Worm (Caenorhabditis elegans) whole organism, L1 larva: Measurements from ENCODE around the gene F42A10.5.
A peak's percentile ranks its signal among the peaks of the same experiment; 100 is the strongest.

Experiments
- C16A3.4 ChIP-seq: fragments of 150-350 bp; optimal IDR thresholded peaks from 2 replicates; lab custom pipeline; 2014; ENCODE audit warnings: missing biosample characterization, missing genetic modification characterization
- aly-2 ChIP-seq: fragments of 150-350 bp; optimal IDR thresholded peaks from 2 replicates; lab custom pipeline; 2014; ENCODE audit warnings: missing biosample characterization, missing genetic modification characterization
- ama-1 ChIP-seq: fragments of 150-350 bp; optimal IDR thresholded peaks from 2 replicates; lab custom pipeline; 2014
- blmp-1 ChIP-seq: fragments of 150-350 bp; optimal IDR thresholded peaks from 2 replicates; lab custom pipeline; 2014; ENCODE audit warnings: missing biosample characterization, missing genetic modification characterization
- ceh-82 ChIP-seq, 3 experiments: fragments of 150-350 bp in 1 of 3; sonication (generic microtip) in 2 of 3; optimal IDR thresholded peaks; 2 replicates each; lab custom pipeline; 2014 to 2017; ENCODE audit warnings: missing biosample characterization in 3 of 3, missing genetic modification characterization in 3 of 3
- ceh-90 ChIP-seq: sonication (generic microtip); optimal IDR thresholded peaks from 2 replicates; lab custom pipeline; 2016; ENCODE audit warnings: missing genetic modification characterization, missing compliant biosample characterization
- dpl-1 ChIP-seq, 3 experiments: fragments of 150-350 bp in 2 of 3; sonication (generic microtip) in 1 of 3; optimal IDR thresholded peaks; 2 replicates each; lab custom pipeline; 2014 to 2017; ENCODE audit warnings: missing biosample characterization in 3 of 3, missing genetic modification characterization in 3 of 3, missing genetic modification reagents in 3 of 3
- dsc-1 ChIP-seq: sonication (generic microtip); optimal IDR thresholded peaks from 2 replicates; lab custom pipeline; 2016; ENCODE audit warnings: mild to moderate bottlenecking, missing genetic modification characterization, missing compliant biosample characterization
- efl-1 ChIP-seq, 4 experiments: fragments of 150-350 bp; optimal IDR thresholded peaks in 3 of 4; peaks in 1 of 4; 1 replicate in 1 of 4; 2 replicates in 3 of 4; lab custom pipeline; 2014; ENCODE audit warnings: missing biosample characterization in 2 of 4, missing genetic modification characterization in 2 of 4, missing genetic modification reagents in 2 of 4
- elt-3 ChIP-seq, 6 experiments: fragments of 150-350 bp in 1 of 6; sonication (generic microtip); optimal IDR thresholded peaks; 2 replicates each; lab custom pipeline; 2017 to 2018; ENCODE audit warnings: missing biosample characterization in 6 of 6, missing genetic modification characterization in 6 of 6, inconsistent platforms in 1 of 6
- fkh-4 ChIP-seq: sonication (generic microtip); optimal IDR thresholded peaks from 2 replicates; lab custom pipeline; 2016; ENCODE audit warnings: missing compliant biosample characterization, missing genetic modification characterization, borderline replicate concordance
- fkh-8 ChIP-seq: sonication (generic microtip); optimal IDR thresholded peaks from 2 replicates; lab custom pipeline; 2016; ENCODE audit warnings: mild to moderate bottlenecking, missing genetic modification characterization, missing compliant biosample characterization
- fos-1 ChIP-seq: fragments of 150-350 bp; optimal IDR thresholded peaks from 2 replicates; lab custom pipeline; 2014; ENCODE audit warnings: missing biosample characterization, missing genetic modification characterization
- grh-1 ChIP-seq: fragments of 200-800 bp; sonication (Bioruptor generic); IDR thresholded peaks from 2 replicates; pipeline ENCODE4 v1.3.6; 2022; ENCODE audit warnings: missing genetic modification reagents, missing genetic modification characterization, missing compliant biosample characterization
- hlh-17 ChIP-seq: fragments of 200-800 bp; sonication (Bioruptor generic); optimal IDR thresholded peaks from 2 replicates; lab custom pipeline; 2018; ENCODE audit warnings: missing genetic modification characterization, mild to moderate bottlenecking, missing compliant biosample characterization, moderate library complexity, borderline replicate concordance
- jun-1 ChIP-seq: fragments of 150-350 bp; optimal IDR thresholded peaks from 2 replicates; lab custom pipeline; 2014; ENCODE audit warnings: missing biosample characterization, missing genetic modification reagents, missing genetic modification characterization
- lin-14 ChIP-seq: fragments of 200-800 bp; sonication (Bioruptor generic); optimal IDR thresholded peaks from 2 replicates; lab custom pipeline; 2018; ENCODE audit warnings: mild to moderate bottlenecking, missing genetic modification characterization, moderate library complexity, missing compliant biosample characterization
- lin-35 ChIP-seq, 2 experiments: fragments of 150-350 bp; optimal IDR thresholded peaks; 2 replicates each; lab custom pipeline; 2014; ENCODE audit warnings: missing biosample characterization in 2 of 2, missing genetic modification characterization in 2 of 2, missing genetic modification reagents in 2 of 2
- lin-39 ChIP-seq: fragments of 150-350 bp; optimal IDR thresholded peaks from 2 replicates; lab custom pipeline; 2014; ENCODE audit warnings: missing biosample characterization, missing genetic modification reagents, missing genetic modification characterization
- lsy-2 ChIP-seq, 2 experiments: fragments of 150-350 bp; optimal IDR thresholded peaks; 2 replicates each; lab custom pipeline; 2014; ENCODE audit warnings: missing biosample characterization in 2 of 2, missing genetic modification characterization in 2 of 2
- mab-9 ChIP-seq: fragments of 200-800 bp; sonication (Bioruptor generic); IDR thresholded peaks from 2 replicates; pipeline ENCODE4 v1.3.6; 2022; ENCODE audit warnings: missing genetic modification reagents, missing genetic modification characterization, missing compliant biosample characterization
- mep-1 ChIP-seq: fragments of 150-350 bp; optimal IDR thresholded peaks from 2 replicates; lab custom pipeline; 2014; ENCODE audit warnings: missing biosample characterization, missing genetic modification characterization
- nhr-19 ChIP-seq: fragments of 200-800 bp; sonication (Bioruptor generic); conservative IDR thresholded peaks from 2 replicates; pipeline ENCODE4 v1.3.6; 2022; ENCODE audit warnings: missing genetic modification characterization, missing compliant biosample characterization
- nhr-20 ChIP-seq: sonication (generic microtip); optimal IDR thresholded peaks from 2 replicates; lab custom pipeline; 2016; ENCODE audit warnings: mild to moderate bottlenecking, missing genetic modification characterization, missing compliant biosample characterization
- nhr-47 ChIP-seq: sonication (generic microtip); optimal IDR thresholded peaks from 2 replicates; lab custom pipeline; 2016; ENCODE audit warnings: mild to moderate bottlenecking, missing genetic modification characterization, moderate library complexity, missing compliant biosample characterization
- nhr-71 ChIP-seq: sonication (generic microtip); optimal IDR thresholded peaks from 2 replicates; lab custom pipeline; 2016; ENCODE audit warnings: mild to moderate bottlenecking, missing genetic modification characterization, moderate library complexity, missing compliant biosample characterization
- nhr-84 ChIP-seq: sonication (generic microtip); optimal IDR thresholded peaks from 2 replicates; lab custom pipeline; 2017; ENCODE audit warnings: missing biosample characterization, missing genetic modification characterization
- nhr-85 ChIP-seq: sonication (generic microtip); peaks from one replicate; lab custom pipeline; 2016; ENCODE audit warnings: missing genetic modification characterization, inconsistent platforms, missing compliant biosample characterization
- pqm-1 ChIP-seq: sonication (generic microtip); optimal IDR thresholded peaks from 3 replicates; lab custom pipeline; 2017; ENCODE audit warnings: missing biosample characterization, missing genetic modification characterization
- rnt-1 ChIP-seq: sonication (generic microtip); optimal IDR thresholded peaks from 2 replicates; lab custom pipeline; 2016; ENCODE audit warnings: mild to moderate bottlenecking, missing genetic modification characterization, moderate library complexity, missing compliant biosample characterization
- skn-1 ChIP-seq: fragments of 150-350 bp; optimal IDR thresholded peaks from 2 replicates; lab custom pipeline; 2014; ENCODE audit warnings: missing biosample characterization, missing genetic modification characterization
- snu-23 ChIP-seq: sonication (generic microtip); optimal IDR thresholded peaks from 2 replicates; lab custom pipeline; 2016; ENCODE audit warnings: missing genetic modification characterization, missing compliant biosample characterization
- sup-37 ChIP-seq: fragments of 200-800 bp; sonication (Bioruptor generic); optimal IDR thresholded peaks from 2 replicates; lab custom pipeline; 2018; ENCODE audit warnings: mild to moderate bottlenecking, missing genetic modification characterization, missing compliant biosample characterization
- swsn-7 ChIP-seq: sonication (generic microtip); optimal IDR thresholded peaks from 2 replicates; lab custom pipeline; 2016; ENCODE audit warnings: missing genetic modification characterization, missing compliant biosample characterization
- tbx-2 ChIP-seq: sonication (generic microtip); optimal IDR thresholded peaks from 2 replicates; lab custom pipeline; 2016; ENCODE audit warnings: missing genetic modification characterization, missing compliant biosample characterization
- unc-30 ChIP-seq: sonication (generic microtip); optimal IDR thresholded peaks from 2 replicates; lab custom pipeline; 2017; ENCODE audit warnings: missing biosample characterization, missing genetic modification characterization
- unc-86 ChIP-seq: sonication (generic microtip); optimal IDR thresholded peaks from 2 replicates; lab custom pipeline; 2016; ENCODE audit warnings: missing genetic modification characterization, missing compliant biosample characterization
- xbp-1 ChIP-seq: sonication (generic microtip); optimal IDR thresholded peaks from 2 replicates; lab custom pipeline; 2016; ENCODE audit warnings: missing genetic modification characterization, missing compliant biosample characterization

Gene F42A10.5

ce11 chrIII:6170038-6170437 lies 3.2 kb downstream of the F42A10.5 start:
- TF ChIP-seq rnt-1, result peak; percentile 70
- TF ChIP-seq nhr-84 (tag; lab: Kevin White, UChicago), result no peak
- no peak for TF ChIP-seq fkh-4 (tag; lab: Kevin White, UChicago)
- peak; percentile 25 to 30 for TF ChIP-seq efl-1 (optimal IDR thresholded peaks at IDR 0.05; lab: Kevin White, UChicago)
- TF ChIP-seq efl-1 (GFP tag; optimal IDR thresholded peaks at IDR 0.05 in 1 of 2; lab: Kevin White, UChicago), result peak; percentile 8 to 29
- TF ChIP-seq ama-1 (lab: Kevin White, UChicago), result no peak
- TF ChIP-seq sup-37 (GFP tag; lab: Kevin White, UChicago), result no peak
- TF ChIP-seq nhr-19, result peak; percentile 36
- TF ChIP-seq dpl-1 (GFP tag; optimal IDR thresholded peaks at IDR 0.05; lab: Kevin White, UChicago), result peak in 1 of 3 experiments; percentile 26
- TF ChIP-seq C16A3.4 (tag; lab: Kevin White, UChicago), result no peak
- peak; percentile 76 for TF ChIP-seq snu-23 (GFP tag; lab: Kevin White, UChicago)
- TF ChIP-seq mab-9 (GFP tag; lab: Robert Waterston, UW), result no peak
- TF ChIP-seq swsn-7, result peak; percentile 40
- TF ChIP-seq pqm-1 (tag; lab: Kevin White, UChicago), result no peak
- TF ChIP-seq ceh-82 (tag; optimal IDR thresholded peaks at IDR 0.05; lab: Kevin White, UChicago), result peak in 2 of 3 experiments; percentile 5 to 67
- peak; percentile 2 for TF ChIP-seq aly-2 (tag; lab: Kevin White, UChicago)
- no peak for TF ChIP-seq ceh-90 (tag; lab: Kevin White, UChicago)
- no peak for TF ChIP-seq unc-30 (tag; lab: Kevin White, UChicago)
- peak; percentile 60 for TF ChIP-seq nhr-20 (tag; lab: Kevin White, UChicago)
- TF ChIP-seq fkh-8 (tag; lab: Kevin White, UChicago), result no peak
- peak; percentile 43 to 56 for TF ChIP-seq lsy-2 (tag; optimal IDR thresholded peaks at IDR 0.05; lab: Kevin White, UChicago)
- peak; percentile 3 for TF ChIP-seq xbp-1 (tag; lab: Kevin White, UChicago)
- no peak for TF ChIP-seq lin-39 (tag; lab: Kevin White, UChicago)
- TF ChIP-seq tbx-2 (tag; lab: Kevin White, UChicago), result no peak
- TF ChIP-seq skn-1 (tag; lab: Kevin White, UChicago), result peak; percentile 29
- TF ChIP-seq dsc-1 (tag; lab: Kevin White, UChicago), result peak; percentile 10
- TF ChIP-seq lin-14 (GFP tag; lab: Kevin White, UChicago), result peak; percentile 84
- no peak for TF ChIP-seq hlh-17 (GFP tag; lab: Kevin White, UChicago)
- TF ChIP-seq unc-86, result no peak
- TF ChIP-seq blmp-1, result peak; percentile 85
- TF ChIP-seq nhr-71 (tag; lab: Kevin White, UChicago), result peak; percentile 72
- no peak for TF ChIP-seq grh-1
- TF ChIP-seq fos-1, result peak; percentile 25
- TF ChIP-seq nhr-85 (tag; lab: Kevin White, UChicago), result peak; percentile 67
- peak in 1 of 2 experiments; percentile 34 for TF ChIP-seq lin-35 (GFP tag; optimal IDR thresholded peaks at IDR 0.05; lab: Kevin White, UChicago)
- no peak for TF ChIP-seq jun-1 (tag; lab: Kevin White, UChicago)

ce11 chrIII:6168497-6169227 lies 4.6 kb downstream of the F42A10.5 start, which contains the start of gene efk-1:
Gene efk-1, minus strand, starts transcription at chrIII:6168547.
- peak; percentile 1 for TF ChIP-seq C16A3.4 (tag; lab: Kevin White, UChicago)
- no peak for TF ChIP-seq elt-3 (tag; optimal IDR thresholded peaks at IDR 0.05; lab: Kevin White, UChicago)
- no peak for TF ChIP-seq efl-1 (optimal IDR thresholded peaks at IDR 0.05; lab: Kevin White, UChicago)
- peak in 1 of 2 experiments; percentile 26 for TF ChIP-seq efl-1 (GFP tag; optimal IDR thresholded peaks at IDR 0.05 in 1 of 2; lab: Kevin White, UChicago)
- no peak for TF ChIP-seq nhr-47 (tag; lab: Kevin White, UChicago)
- TF ChIP-seq mep-1 (tag; lab: Kevin White, UChicago), result peak; percentile 7
- peak in 1 of 2 experiments; percentile 45 for TF ChIP-seq lin-35 (GFP tag; optimal IDR thresholded peaks at IDR 0.05; lab: Kevin White, UChicago)
- peak; percentile 8 for TF ChIP-seq lin-14 (GFP tag; lab: Kevin White, UChicago)
